Worm (Caenorhabditis elegans): Measurements from ENCODE around the gene psd-1.

- TF ChIP-seq tbx-11 (GFP tag; IDR thresholded peaks at IDR 0.05) (no peak), ama-1 (optimal IDR thresholded peaks at IDR 0.05) (no peak), sea-1 (GFP tag; conservative IDR thresholded peaks at IDR 0.05) (no peak), hmbx-1 (tag; optimal IDR thresholded peaks at IDR 0.05) (no peak), scrt-1 (GFP tag; IDR thresholded peaks at IDR 0.05) (no peak), aly-1 (tag; optimal IDR thresholded peaks at IDR 0.05) (no peak), ceh-36 (tag; optimal IDR thresholded peaks at IDR 0.05) (no peak)
Observed at ce11 chrIII:7317354-7317753, 42.2 kb upstream of the psd-1 start.

All from whole organism, early embryonic.